Fruit fly (Drosophila melanogaster) whole organism, embryonic: Measurements from ENCODE around the gene CG9586.

Source experiments
- Awh ChIP-seq: fragments of 200-800 bp; sonication (Bioruptor generic); IDR thresholded peaks from 2 replicates; pipeline ENCODE4, ENCODE4 v1.3.6; 2022; ENCODE audit warnings: missing biosample characterization, missing genetic modification characterization
- Bdp1 ChIP-seq: fragments of 200-800 bp; sonication (Bioruptor generic); optimal IDR thresholded peaks from 3 replicates; lab custom pipeline; 2016; ENCODE audit warnings: missing biosample characterization, missing genetic modification characterization
- CG10267 ChIP-seq: fragments of 200-800 bp; sonication (Bioruptor generic); optimal IDR thresholded peaks from 2 replicates; lab custom pipeline; 2018; ENCODE audit warnings: missing biosample characterization, mild to moderate bottlenecking, missing genetic modification characterization, moderate library complexity
- CG10462 ChIP-seq: fragments of 200-800 bp; sonication (Bioruptor generic); optimal IDR thresholded peaks from 2 replicates; lab custom pipeline; 2016; ENCODE audit warnings: missing biosample characterization, missing genetic modification characterization
- CG10565 ChIP-seq: fragments of 200-800 bp; sonication (Bioruptor generic); optimal IDR thresholded peaks from 3 replicates; lab custom pipeline; 2016; ENCODE audit warnings: missing biosample characterization, mild to moderate bottlenecking, missing genetic modification characterization
- CG10979 ChIP-seq: fragments of 200-800 bp; sonication (Bioruptor generic); optimal IDR thresholded peaks from 2 replicates; lab custom pipeline; 2018; ENCODE audit warnings: missing biosample characterization, mild to moderate bottlenecking, missing genetic modification characterization, moderate library complexity
- CG18011 ChIP-seq: fragments of 200-800 bp; sonication (Bioruptor generic); optimal IDR thresholded peaks from 2 replicates; lab custom pipeline; 2017; ENCODE audit warnings: missing biosample characterization, missing genetic modification characterization, mild to moderate bottlenecking, moderate library complexity, missing genotype
- CG1832 ChIP-seq: fragments of 200-800 bp; sonication (Bioruptor generic); optimal IDR thresholded peaks from 2 replicates; lab custom pipeline; 2017; ENCODE audit warnings: missing biosample characterization, mild to moderate bottlenecking, missing genetic modification characterization, inconsistent platforms
- CG18599 ChIP-seq: fragments of 200-800 bp; sonication (Bioruptor generic); optimal IDR thresholded peaks from 3 replicates; lab custom pipeline; 2017; ENCODE audit warnings: missing biosample characterization, missing genetic modification characterization, mild to moderate bottlenecking, moderate library complexity, missing genetic modification reagents
- CG32767 ChIP-seq: fragments of 200-800 bp; sonication (Bioruptor generic); IDR thresholded peaks from 2 replicates; pipeline ENCODE4 v1.3.6; 2022; ENCODE audit warnings: missing biosample characterization, missing genetic modification characterization
- CG4282 ChIP-seq: fragments of 200-800 bp; sonication (Bioruptor generic); optimal IDR thresholded peaks from 2 replicates; lab custom pipeline; 2016; ENCODE audit warnings: missing biosample characterization, missing genetic modification characterization
- CG4854 ChIP-seq: fragments of 200-800 bp; sonication (Bioruptor generic); optimal IDR thresholded peaks from 2 replicates; lab custom pipeline; 2016; ENCODE audit warnings: missing biosample characterization, missing genetic modification characterization, inconsistent platforms
- CG5245 ChIP-seq: fragments of 200-800 bp; sonication (Bioruptor generic); optimal IDR thresholded peaks from 3 replicates; lab custom pipeline; 2016; ENCODE audit warnings: missing biosample characterization, missing genetic modification characterization
- CG6272 ChIP-seq: fragments of 200-800 bp; sonication (Bioruptor generic); IDR thresholded peaks from 2 replicates; pipeline ENCODE4 v1.3.6; 2022; ENCODE audit warnings: missing biosample characterization, missing genetic modification characterization
- CG6689 ChIP-seq: fragments of 200-800 bp; sonication (Bioruptor generic); IDR thresholded peaks from 2 replicates; pipeline ENCODE4 v1.3.6; 2022; ENCODE audit warnings: missing biosample characterization, missing genetic modification characterization
- CG6791 ChIP-seq: fragments of 200-800 bp; sonication (Bioruptor generic); IDR thresholded peaks from 3 replicates; pipeline ENCODE4 v1.3.6; 2022; ENCODE audit warnings: missing biosample characterization, missing genetic modification characterization; ENCODE audit not compliant: partially characterized antibody
- E2f1 ChIP-seq: fragments of 200-800 bp; sonication (Bioruptor generic); IDR thresholded peaks from 2 replicates; pipeline ENCODE4 v1.3.6; 2022; ENCODE audit warnings: missing biosample characterization, missing genetic modification characterization
- HLHmδ ChIP-seq: fragments of 200-800 bp; sonication (Bioruptor generic); optimal IDR thresholded peaks from 2 replicates; lab custom pipeline; 2018; ENCODE audit warnings: missing biosample characterization, mild to moderate bottlenecking, missing genetic modification characterization, moderate library complexity
- Mad ChIP-seq: fragments of 200-800 bp; sonication (Bioruptor generic); optimal IDR thresholded peaks from 2 replicates; lab custom pipeline; 2016; ENCODE audit warnings: missing biosample characterization, missing genetic modification characterization
- NC2α ChIP-seq: fragments of 200-800 bp; sonication (Bioruptor generic); optimal IDR thresholded peaks from 2 replicates; lab custom pipeline; 2016; ENCODE audit warnings: missing biosample characterization, missing genetic modification characterization
- NfI ChIP-seq: fragments of 200-800 bp; sonication (Bioruptor generic); optimal IDR thresholded peaks from 3 replicates; lab custom pipeline; 2018; ENCODE audit warnings: missing biosample characterization, mild to moderate bottlenecking, missing genetic modification characterization, moderate library complexity
- Opbp ChIP-seq: fragments of 200-800 bp; sonication (Bioruptor generic); IDR thresholded peaks from 3 replicates; pipeline ENCODE4 v1.3.6; 2022; ENCODE audit warnings: missing biosample characterization, missing genetic modification characterization; ENCODE audit not compliant: partially characterized antibody
- PHDP ChIP-seq: fragments of 200-800 bp; sonication (Bioruptor generic); optimal IDR thresholded peaks from 3 replicates; lab custom pipeline; 2018; ENCODE audit warnings: missing biosample characterization, mild to moderate bottlenecking, missing genetic modification characterization, moderate library complexity
- Poxn ChIP-seq: fragments of 200-800 bp; sonication (Bioruptor generic); IDR thresholded peaks from 2 replicates; pipeline ENCODE4 v1.3.6; 2022; ENCODE audit warnings: missing biosample characterization, missing genetic modification characterization
- Side ChIP-seq: fragments of 200-800 bp; sonication (Bioruptor generic); optimal IDR thresholded peaks from 2 replicates; lab custom pipeline; 2016; ENCODE audit warnings: missing biosample characterization, missing genetic modification characterization
- Sox100B ChIP-seq: fragments of 200-800 bp; sonication (Bioruptor generic); optimal IDR thresholded peaks from 3 replicates; lab custom pipeline; 2018; ENCODE audit warnings: missing biosample characterization, mild to moderate bottlenecking, missing genetic modification characterization
- Stat92E ChIP-seq, 3 experiments: fragments of >200 bp in 2 of 3; fragments of 200-800 bp in 1 of 3; sonication (Bioruptor generic) in 1 of 3; optimal IDR thresholded peaks; 2 replicates each; lab custom pipeline; 2017 to 2019; ENCODE audit warnings: missing biosample characterization in 3 of 3, missing genetic modification characterization in 3 of 3, mild to moderate bottlenecking in 1 of 3, moderate library complexity in 1 of 3
- abd-A ChIP-seq: fragments of 200-800 bp; sonication (Bioruptor generic); optimal IDR thresholded peaks from 3 replicates; lab custom pipeline; 2019; ENCODE audit warnings: missing biosample characterization, mild to moderate bottlenecking, missing genetic modification characterization, moderate library complexity
- aop ChIP-seq: fragments of 200-800 bp; sonication (Bioruptor generic); IDR thresholded peaks from 2 replicates; pipeline ENCODE4 v1.3.6; 2022; ENCODE audit warnings: missing biosample characterization, missing genetic modification characterization
- bbx ChIP-seq: fragments of 200-800 bp; sonication (Bioruptor generic); IDR thresholded peaks from 2 replicates; pipeline ENCODE4 v1.3.6; 2022; ENCODE audit warnings: missing biosample characterization, missing genetic modification characterization; ENCODE audit not compliant: partially characterized antibody
- br ChIP-seq: fragments of >200 bp; optimal IDR thresholded peaks from 2 replicates; lab custom pipeline; 2017
- ci ChIP-seq: fragments of 200-800 bp; sonication (Bioruptor generic); IDR thresholded peaks from 3 replicates; pipeline ENCODE4 v1.3.6; 2022; ENCODE audit warnings: missing biosample characterization, missing genetic modification characterization
- croc ChIP-seq: fragments of 200-800 bp; sonication (Bioruptor generic); conservative IDR thresholded peaks from 3 replicates; pipeline ENCODE4 v1.3.6; 2022; ENCODE audit warnings: missing biosample characterization, missing genetic modification characterization
- danr ChIP-seq: fragments of 200-800 bp; sonication (Bioruptor generic); IDR thresholded peaks from 2 replicates; pipeline ENCODE4 v1.3.6; 2022; ENCODE audit warnings: missing biosample characterization, missing genetic modification characterization
- dimm ChIP-seq: fragments of 200-800 bp; sonication (Bioruptor generic); IDR thresholded peaks from 2 replicates; pipeline ENCODE4 v1.3.6; 2022; ENCODE audit warnings: missing biosample characterization, missing genetic modification characterization
- eve ChIP-seq, 2 experiments: fragments of >200 bp; optimal IDR thresholded peaks; 2 replicates each; lab custom pipeline; 2017; ENCODE audit warnings: missing biosample characterization in 2 of 2, missing genetic modification characterization in 2 of 2
- lola ChIP-seq, 3 experiments: fragments of >200 bp in 2 of 3; fragments of 200-800 bp in 1 of 3; sonication (Bioruptor generic) in 1 of 3; optimal IDR thresholded peaks; 2 replicates each; lab custom pipeline; 2017 to 2019; ENCODE audit warnings: missing biosample characterization in 3 of 3, missing genetic modification characterization in 3 of 3, mild to moderate bottlenecking in 1 of 3, moderate library complexity in 1 of 3
- mam ChIP-seq: fragments of 200-800 bp; sonication (Bioruptor generic); optimal IDR thresholded peaks from 3 replicates; lab custom pipeline; 2016; ENCODE audit warnings: missing biosample characterization, missing genetic modification characterization
- mirr ChIP-seq: fragments of 200-800 bp; sonication (Bioruptor generic); optimal IDR thresholded peaks from 3 replicates; lab custom pipeline; 2018; ENCODE audit warnings: missing biosample characterization, mild to moderate bottlenecking, missing genetic modification characterization
- p53 ChIP-seq: fragments of 200-800 bp; sonication (Bioruptor generic); optimal IDR thresholded peaks from 2 replicates; lab custom pipeline; 2016; ENCODE audit warnings: missing biosample characterization, missing genetic modification characterization
- phol ChIP-seq: fragments of 200-800 bp; sonication (Bioruptor generic); optimal IDR thresholded peaks from 3 replicates; lab custom pipeline; 2018; ENCODE audit warnings: missing biosample characterization, mild to moderate bottlenecking, missing genetic modification characterization, moderate library complexity
- pita ChIP-seq: fragments of 200-800 bp; sonication (Bioruptor generic); optimal IDR thresholded peaks from 2 replicates; lab custom pipeline; 2017; ENCODE audit warnings: missing biosample characterization, mild to moderate bottlenecking, missing genetic modification characterization
- row ChIP-seq: fragments of 200-800 bp; sonication (Bioruptor generic); IDR thresholded peaks from 3 replicates; pipeline ENCODE4 v1.3.6; 2022; ENCODE audit warnings: missing biosample characterization, missing genetic modification characterization
- scrt ChIP-seq: fragments of 200-800 bp; sonication (Bioruptor generic); optimal IDR thresholded peaks from 2 replicates; lab custom pipeline; 2018; ENCODE audit warnings: missing biosample characterization, mild to moderate bottlenecking, missing genetic modification characterization, moderate library complexity
- slp2 ChIP-seq: fragments of 200-800 bp; sonication (Bioruptor generic); optimal IDR thresholded peaks from 2 replicates; lab custom pipeline; 2016; ENCODE audit warnings: missing biosample characterization, missing genetic modification characterization
- sqz ChIP-seq: fragments of 200-800 bp; sonication (Bioruptor generic); optimal IDR thresholded peaks from 3 replicates; lab custom pipeline; 2018; ENCODE audit warnings: missing biosample characterization, mild to moderate bottlenecking, missing genetic modification characterization
- tgo ChIP-seq: fragments of 200-800 bp; sonication (Bioruptor generic); IDR thresholded peaks from 3 replicates; pipeline ENCODE4 v1.3.6; 2022; ENCODE audit warnings: missing biosample characterization, missing genetic modification characterization
- usp ChIP-seq: fragments of >200 bp; optimal IDR thresholded peaks from 2 replicates; lab custom pipeline; 2017; ENCODE audit warnings: missing biosample characterization, missing genetic modification characterization
- wor ChIP-seq: fragments of 200-800 bp; sonication (Bioruptor generic); IDR thresholded peaks from 2 replicates; pipeline ENCODE4 v1.3.6; 2022; ENCODE audit warnings: missing biosample characterization, missing genetic modification characterization
- zen2 ChIP-seq: fragments of 200-800 bp; sonication (Bioruptor generic); IDR thresholded peaks from 3 replicates; pipeline ENCODE4 v1.3.6; 2022; ENCODE audit warnings: missing biosample characterization, missing genetic modification characterization; ENCODE audit not compliant: partially characterized antibody
- zfh2 ChIP-seq: fragments of 200-800 bp; sonication (Bioruptor generic); optimal IDR thresholded peaks from 2 replicates; lab custom pipeline; 2016; ENCODE audit warnings: missing biosample characterization, missing genetic modification characterization

CG9586 gene

DNA sequence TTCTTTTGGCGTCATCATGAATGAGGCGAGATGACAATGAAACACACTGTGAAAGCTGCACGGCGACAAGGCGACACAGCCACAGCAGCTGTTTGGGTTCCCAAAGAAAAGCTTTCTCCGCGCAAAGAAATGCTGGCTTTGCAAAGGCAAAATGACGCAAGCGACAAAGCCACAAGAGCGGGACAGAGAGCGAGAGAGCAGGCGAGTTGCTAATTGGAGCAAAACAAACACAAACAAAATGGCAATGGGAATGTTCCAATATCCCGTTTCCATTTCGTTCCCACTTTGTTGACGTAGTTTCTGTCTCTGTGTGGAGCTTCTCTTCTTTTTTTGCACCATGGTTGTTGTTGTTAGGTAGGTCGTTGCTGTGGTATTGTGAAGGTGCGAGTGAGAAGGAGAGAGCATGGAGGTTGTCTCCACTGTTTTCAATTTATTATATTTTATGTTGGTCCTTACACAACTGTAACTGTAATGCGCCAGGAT lies 38.9 kb upstream of the CG9586 start (continued):
- TF ChIP-seq HLHmδ (no peak), CG6791 (GFP tag; lab: Robert Waterston, UW) (no peak), danr (GFP tag; lab: Robert Waterston, UW) (no peak), wor (GFP tag; lab: Robert Waterston, UW) (no peak), PHDP (tag; lab: Kevin White, UChicago) (peak; percentile 22), CG32767 (GFP tag; lab: Robert Waterston, UW) (peak; percentile 49; the same call in 1 of the 2 replicates), Poxn (GFP tag; lab: Robert Waterston, UW) (no peak), tgo (GFP tag; lab: Robert Waterston, UW) (no peak), CG10979 (tag; lab: Kevin White, UChicago) (no peak), abd-A (tag; lab: Kevin White, UChicago) (peak; percentile 80), Stat92E (GFP tag; optimal IDR thresholded peaks at IDR 0.05; lab: Kevin White, UChicago) (no peak), slp2 (GFP tag; lab: Kevin White, UChicago) (no peak), CG10462 (GFP tag; lab: Kevin White, UChicago) (no peak), CG4854 (GFP tag; lab: Kevin White, UChicago) (no peak), usp (no peak), NfI (GFP tag; lab: Kevin White, UChicago) (no peak), sqz (GFP tag; lab: Kevin White, UChicago) (peak; percentile 73), Bdp1 (GFP tag; lab: Kevin White, UChicago) (no peak), Sox100B (GFP tag; lab: Kevin White, UChicago) (no peak), dimm (GFP tag; lab: Robert Waterston, UW) (no peak), p53 (GFP tag; lab: Kevin White, UChicago) (no peak), Mad (no peak), scrt (GFP tag; lab: Kevin White, UChicago) (peak; percentile 51), CG10565 (GFP tag; lab: Kevin White, UChicago) (no peak), CG6272 (GFP tag; lab: Robert Waterston, UW) (no peak), CG18011 (GFP tag; lab: Kevin White, UChicago) (no peak), eve (GFP tag; optimal IDR thresholded peaks at IDR 0.05; lab: Kevin White, UChicago) (no peak), CG1832 (GFP tag; lab: Kevin White, UChicago) (no peak), bbx (GFP tag; lab: Robert Waterston, UW) (no peak), zen2 (GFP tag; lab: Robert Waterston, UW) (peak; percentile 45; the same call in 1 of the 3 replicates), lola (GFP tag; optimal IDR thresholded peaks at IDR 0.05; lab: Kevin White, UChicago) (no peak), Opbp (no peak), row (GFP tag; lab: Robert Waterston, UW) (no peak), Awh (GFP tag; lab: Robert Waterston, UW) (0 out of 2 replicates have a peak, but pooled peaks have one; percentile 13), pita (no peak), CG10267 (tag; lab: Kevin White, UChicago) (no peak), CG6689 (GFP tag; lab: Robert Waterston, UW) (0 out of 2 replicates have a peak, but pooled peaks have one; percentile 7), zfh2 (GFP tag; lab: Kevin White, UChicago) (no peak), aop (GFP tag; lab: Robert Waterston, UW) (no peak), ci (GFP tag; lab: Robert Waterston, UW) (peak; percentile 91; the same call in 2 of the 3 replicates), mam (GFP tag; lab: Kevin White, UChicago) (no peak), CG5245 (GFP tag; lab: Kevin White, UChicago) (no peak), croc (GFP tag; lab: Robert Waterston, UW) (no peak), CG4282 (GFP tag; lab: Kevin White, UChicago) (no peak), mirr (GFP tag; lab: Kevin White, UChicago) (peak; percentile 64), br (lab: Kevin White, UChicago) (no peak), NC2α (GFP tag; lab: Kevin White, UChicago) (no peak), E2f1 (GFP tag; lab: Robert Waterston, UW) (no peak), CG18599 (GFP tag; lab: Kevin White, UChicago) (peak; percentile 11), phol (tag; lab: Kevin White, UChicago) (no peak), Side (GFP tag; lab: Kevin White, UChicago) (peak; percentile 50)
